Worm (Caenorhabditis elegans) whole organism, young adult: ENCODE results near the gene Y46D2A.1.

Experiments
- B0019.2 ChIP-seq: fragments of 200-800 bp; sonication (Bioruptor generic); conservative IDR thresholded peaks from 2 replicates; pipeline ENCODE4 v1.3.6; 2022; ENCODE audit warnings: missing genetic modification reagents, missing genetic modification characterization, missing compliant biosample characterization
- F23B12.7 ChIP-seq: sonication (generic microtip); optimal IDR thresholded peaks from 2 replicates; lab custom pipeline; 2017; ENCODE audit warnings: missing genetic modification characterization, mild to moderate bottlenecking, missing compliant biosample characterization, antibody characterized with exemption, moderate library complexity; ENCODE audit not compliant: insufficient read depth
- F39B2.1 ChIP-seq: fragments of 200-800 bp; sonication (Bioruptor generic); IDR thresholded peaks from 2 replicates; pipeline ENCODE4 v1.3.6; 2022; ENCODE audit warnings: missing genetic modification reagents, missing genetic modification characterization, missing compliant biosample characterization
- F49E8.2 ChIP-seq: sonication (generic microtip); optimal IDR thresholded peaks from 3 replicates; lab custom pipeline; 2017; ENCODE audit warnings: missing genetic modification characterization, mild to moderate bottlenecking, missing compliant biosample characterization, antibody characterized with exemption, moderate library complexity; ENCODE audit not compliant: insufficient read depth
- F52B5.7 ChIP-seq: sonication (generic microtip); optimal IDR thresholded peaks from 2 replicates; lab custom pipeline; 2016; ENCODE audit warnings: mild to moderate bottlenecking, missing genetic modification characterization, missing compliant biosample characterization
- F55B11.4 ChIP-seq: sonication (generic microtip); optimal IDR thresholded peaks from 2 replicates; lab custom pipeline; 2016; ENCODE audit warnings: missing compliant biosample characterization, missing genetic modification characterization, borderline replicate concordance; ENCODE audit not compliant: insufficient read depth
- F57C9.4 ChIP-seq: sonication (generic microtip); optimal IDR thresholded peaks from 2 replicates; lab custom pipeline; 2017; ENCODE audit warnings: mild to moderate bottlenecking, missing genetic modification characterization, missing compliant biosample characterization
- Y53G8AR.9 ChIP-seq: fragments of 200-800 bp; sonication (Bioruptor generic); conservative IDR thresholded peaks from 2 replicates; pipeline ENCODE4 v1.3.6; 2022; ENCODE audit warnings: missing genetic modification reagents, missing genetic modification characterization, missing compliant biosample characterization
- Y67H2A.10 ChIP-seq: fragments of 200-800 bp; sonication (Bioruptor generic); conservative IDR thresholded peaks from 2 replicates; pipeline ENCODE4 v1.3.6; 2022; ENCODE audit warnings: missing genetic modification reagents, missing genetic modification characterization, missing compliant biosample characterization
- attf-6 ChIP-seq: fragments of 200-800 bp; sonication (Bioruptor generic); IDR thresholded peaks from 2 replicates; pipeline ENCODE4 v1.3.6; 2022; ENCODE audit warnings: missing genetic modification reagents, missing genetic modification characterization, missing compliant biosample characterization
- bed-2 ChIP-seq: fragments of 200-800 bp; sonication (Bioruptor generic); IDR thresholded peaks from 2 replicates; pipeline ENCODE4 v1.3.6; 2022; ENCODE audit warnings: missing genetic modification reagents, missing genetic modification characterization, missing compliant biosample characterization
- ceh-27 ChIP-seq: fragments of 200-800 bp; sonication (Bioruptor generic); optimal IDR thresholded peaks from 2 replicates; lab custom pipeline; 2018; ENCODE audit warnings: mild to moderate bottlenecking, missing genetic modification characterization, moderate library complexity, missing compliant biosample characterization
- ceh-58 ChIP-seq: fragments of 200-800 bp; sonication (Bioruptor generic); IDR thresholded peaks from 2 replicates; pipeline ENCODE4 v1.3.6; 2022; ENCODE audit warnings: missing genetic modification characterization, missing compliant biosample characterization
- chd-7 ChIP-seq: sonication (generic microtip); optimal IDR thresholded peaks from 2 replicates; lab custom pipeline; 2016; ENCODE audit warnings: mild to moderate bottlenecking, missing genetic modification characterization, moderate library complexity, missing compliant biosample characterization
- die-1 ChIP-seq: sonication (generic microtip); optimal IDR thresholded peaks from 2 replicates; lab custom pipeline; 2016; ENCODE audit warnings: missing genotype, mild to moderate bottlenecking, missing genetic modification characterization, missing compliant biosample characterization
- dox-1 ChIP-seq: fragments of 200-800 bp; sonication (Bioruptor generic); IDR thresholded peaks from 2 replicates; pipeline ENCODE4 v1.3.6; 2022; ENCODE audit warnings: missing genetic modification reagents, missing genetic modification characterization, missing compliant biosample characterization
- dpl-1 ChIP-seq: fragments of 150-350 bp; optimal IDR thresholded peaks from 2 replicates; lab custom pipeline; 2014; ENCODE audit warnings: missing biosample characterization, missing genetic modification reagents, missing genetic modification characterization
- efl-1 ChIP-seq: fragments of 150-350 bp; optimal IDR thresholded peaks from 2 replicates; lab custom pipeline; 2014; ENCODE audit warnings: missing biosample characterization, missing genetic modification reagents, missing genetic modification characterization
- fkh-3 ChIP-seq: sonication (generic microtip); optimal IDR thresholded peaks from 2 replicates; lab custom pipeline; 2016; ENCODE audit warnings: mild to moderate bottlenecking, missing genetic modification characterization, missing compliant biosample characterization
- hlh-12 ChIP-seq: sonication (generic microtip); optimal IDR thresholded peaks from 2 replicates; lab custom pipeline; 2016; ENCODE audit warnings: missing genetic modification characterization, missing compliant biosample characterization
- hlh-26 ChIP-seq: fragments of 200-800 bp; sonication (Bioruptor generic); conservative IDR thresholded peaks from 2 replicates; pipeline ENCODE4 v1.3.6; 2022; ENCODE audit warnings: missing genetic modification reagents, missing genetic modification characterization, missing compliant biosample characterization
- hsf-1 ChIP-seq: fragments of 200-800 bp; sonication (Bioruptor generic); IDR thresholded peaks from 2 replicates; pipeline ENCODE4 v1.3.6; 2022; ENCODE audit warnings: missing genetic modification reagents, missing genetic modification characterization, missing compliant biosample characterization
- lag-1 ChIP-seq: fragments of 200-800 bp; sonication (Bioruptor generic); IDR thresholded peaks from 2 replicates; pipeline ENCODE4 v1.3.6; 2022; ENCODE audit warnings: missing genetic modification reagents, missing genetic modification characterization, missing compliant biosample characterization
- lsl-1 ChIP-seq: fragments of 200-800 bp; sonication (Bioruptor generic); optimal IDR thresholded peaks from 2 replicates; lab custom pipeline; 2018; ENCODE audit warnings: mild to moderate bottlenecking, missing genetic modification characterization, moderate library complexity, missing compliant biosample characterization
- madf-6 ChIP-seq: fragments of 200-800 bp; sonication (Bioruptor generic); IDR thresholded peaks from 2 replicates; pipeline ENCODE4 v1.3.6; 2022; ENCODE audit warnings: missing genetic modification reagents, missing genetic modification characterization, missing compliant biosample characterization
- nfyb-1 ChIP-seq: fragments of 200-800 bp; sonication (Bioruptor generic); IDR thresholded peaks from 2 replicates; pipeline ENCODE4 v1.3.6; 2022; ENCODE audit warnings: missing genetic modification reagents, missing genetic modification characterization, missing compliant biosample characterization
- nhr-90 ChIP-seq: sonication (generic microtip); optimal IDR thresholded peaks from 2 replicates; lab custom pipeline; 2016; ENCODE audit warnings: missing genotype, mild to moderate bottlenecking, missing genetic modification characterization, missing compliant biosample characterization
- pbrm-1 ChIP-seq: fragments of 200-800 bp; sonication (Bioruptor generic); IDR thresholded peaks from 2 replicates; pipeline ENCODE4 v1.3.6; 2022; ENCODE audit warnings: missing genetic modification reagents, missing genetic modification characterization, missing compliant biosample characterization
- sdz-38 ChIP-seq: sonication (generic microtip); optimal IDR thresholded peaks from 2 replicates; lab custom pipeline; 2016; ENCODE audit warnings: missing genotype, missing genetic modification characterization, missing compliant biosample characterization
- tbp1 ChIP-seq: fragments of 200-800 bp; sonication (Bioruptor generic); optimal IDR thresholded peaks from 2 replicates; lab custom pipeline; 2018; ENCODE audit warnings: mild to moderate bottlenecking, missing genetic modification characterization, missing compliant biosample characterization
- tbx-9 ChIP-seq: sonication (generic microtip); optimal IDR thresholded peaks from 2 replicates; lab custom pipeline; 2016; ENCODE audit warnings: borderline replicate concordance, missing genetic modification characterization, inconsistent platforms, missing compliant biosample characterization
- tlf-1 ChIP-seq: fragments of 200-800 bp; sonication (Bioruptor generic); optimal IDR thresholded peaks from 2 replicates; lab custom pipeline; 2018; ENCODE audit warnings: mild to moderate bottlenecking, missing genetic modification characterization, missing compliant biosample characterization
- unc-62 ChIP-seq: fragments of 150-350 bp; optimal IDR thresholded peaks from 2 replicates; lab custom pipeline; 2014; ENCODE audit warnings: missing biosample characterization, missing genetic modification reagents, missing genetic modification characterization
- xnd-1 ChIP-seq: sonication (generic microtip); optimal IDR thresholded peaks from 2 replicates; lab custom pipeline; 2016; ENCODE audit warnings: missing genotype, missing genetic modification reagents, missing genetic modification characterization, missing compliant biosample characterization

Y46D2A.1 gene

ce11 chrII:3327104-3327503, 4.7 kb downstream of the Y46D2A.1 start, which contains the start of gene Y46D2A.3:
Gene Y46D2A.3 (minus strand): TSS chrII:3327204.
- TF ChIP-seq tbx-9 (tag; lab: Kevin White, UChicago) (no peak), chd-7 (tag; lab: Kevin White, UChicago) (no peak), pbrm-1 (GFP tag; lab: Robert Waterston, UW) (no peak), nhr-90 (no peak), bed-2 (no peak)

ce11 chrII:3332039-3332438, 9.7 kb downstream of the Y46D2A.1 start, which contains the start of gene irld-27:
Gene irld-27 (plus strand): TSS chrII:3332339.
- no peak for TF ChIP-seq hsf-1 (GFP tag; lab: Robert Waterston, UW)
- TF ChIP-seq chd-7 (tag; lab: Kevin White, UChicago), result no peak
- TF ChIP-seq Y67H2A.10 (GFP tag; lab: Robert Waterston, UW), result no peak
- no peak for TF ChIP-seq F57C9.4

- TF ChIP-seq unc-62 (no peak), hlh-12 (tag; lab: Kevin White, UChicago) (no peak), hlh-26 (GFP tag; lab: Robert Waterston, UW) (no peak), F55B11.4 (tag; lab: Kevin White, UChicago) (no peak), F52B5.7 (no peak), Y53G8AR.9 (no peak), lag-1 (no peak), dox-1 (GFP tag; lab: Robert Waterston, UW) (no peak), xnd-1 (no peak), die-1 (tag; lab: Kevin White, UChicago) (no peak), nhr-90 (no peak)
- TF ChIP-seq, all 124 proteins: peak for 0
Measured at ce11 chrII:3337039-3337438, 14.7 kb downstream of the Y46D2A.1 start, which contains the start of gene F14D2.19. Gene F14D2.19 (minus strand): TSS chrII:3337139.

ce11 chrII:3338556-3338955, 16.2 kb downstream of the Y46D2A.1 start, which contains the start of gene F14D2.7:
Gene F14D2.7 (minus strand): TSS chrII:3338656.
- TF ChIP-seq dox-1 (GFP tag; lab: Robert Waterston, UW) (no peak), dpl-1 (no peak), F39B2.1 (GFP tag; lab: Robert Waterston, UW) (no peak), lag-1 (no peak), tbp1 (GFP tag; lab: Kevin White, UChicago) (no peak), fkh-3 (tag; lab: Kevin White, UChicago) (no peak), F49E8.2 (no peak), efl-1 (GFP tag; lab: Kevin White, UChicago) (no peak), madf-6 (GFP tag; lab: Robert Waterston, UW) (no peak), tlf-1 (GFP tag; lab: Kevin White, UChicago) (no peak), F23B12.7 (tag; lab: Kevin White, UChicago) (no peak), ceh-58 (GFP tag; lab: Robert Waterston, UW) (no peak), ceh-27 (GFP tag; lab: Kevin White, UChicago) (no peak), sdz-38 (tag; lab: Kevin White, UChicago) (no peak), nfyb-1 (GFP tag; lab: Robert Waterston, UW) (no peak), attf-6 (no peak), lsl-1 (GFP tag; lab: Kevin White, UChicago) (no peak), B0019.2 (GFP tag; lab: Robert Waterston, UW) (no peak), Y53G8AR.9 (no peak)
